Worm (Caenorhabditis elegans) whole organism, L1 larva: ENCODE results near the gene srbc-59.

ENCODE experiments used
- lin-39 ChIP-seq: fragments of 150-350 bp; optimal IDR thresholded peaks from 2 replicates; lab custom pipeline; 2014; ENCODE audit warnings: missing biosample characterization, missing genetic modification reagents, missing genetic modification characterization
- mab-9 ChIP-seq: fragments of 200-800 bp; sonication (Bioruptor generic); IDR thresholded peaks from 2 replicates; pipeline ENCODE4 v1.3.6; 2022; ENCODE audit warnings: missing genetic modification reagents, missing genetic modification characterization, missing compliant biosample characterization
- mdl-1 ChIP-seq, 2 experiments: fragments of 150-350 bp; optimal IDR thresholded peaks; 2 replicates each; lab custom pipeline; 2014 to 2017; ENCODE audit warnings: missing biosample characterization in 2 of 2, missing genetic modification characterization in 2 of 2, inconsistent platforms in 1 of 2
- nhr-11 ChIP-seq: fragments of 150-350 bp; optimal IDR thresholded peaks from 2 replicates; lab custom pipeline; 2014; ENCODE audit warnings: missing biosample characterization, missing genetic modification characterization
- nhr-28 ChIP-seq: fragments of 150-350 bp; optimal IDR thresholded peaks from 2 replicates; lab custom pipeline; 2014; ENCODE audit warnings: missing biosample characterization, missing genetic modification characterization
- nhr-77 ChIP-seq: fragments of 150-350 bp; optimal IDR thresholded peaks from 2 replicates; lab custom pipeline; 2014; ENCODE audit warnings: missing biosample characterization, missing genetic modification characterization
- snpc-4 ChIP-seq: fragments of 150-350 bp; optimal IDR thresholded peaks from 2 replicates; lab custom pipeline; 2014; ENCODE audit warnings: missing biosample characterization, missing genetic modification characterization
- vab-15 ChIP-seq: sonication (generic microtip); optimal IDR thresholded peaks from 2 replicates; lab custom pipeline; 2017; ENCODE audit warnings: missing genotype, mild to moderate bottlenecking, missing genetic modification characterization, missing compliant biosample characterization
- ztf-11 ChIP-seq, 2 experiments: sonication (generic microtip); optimal IDR thresholded peaks; 2 replicates each; lab custom pipeline; 2016 to 2017; ENCODE audit warnings: missing genetic modification characterization in 2 of 2, missing biosample characterization in 1 of 2, missing compliant biosample characterization in 1 of 2

DNA sequence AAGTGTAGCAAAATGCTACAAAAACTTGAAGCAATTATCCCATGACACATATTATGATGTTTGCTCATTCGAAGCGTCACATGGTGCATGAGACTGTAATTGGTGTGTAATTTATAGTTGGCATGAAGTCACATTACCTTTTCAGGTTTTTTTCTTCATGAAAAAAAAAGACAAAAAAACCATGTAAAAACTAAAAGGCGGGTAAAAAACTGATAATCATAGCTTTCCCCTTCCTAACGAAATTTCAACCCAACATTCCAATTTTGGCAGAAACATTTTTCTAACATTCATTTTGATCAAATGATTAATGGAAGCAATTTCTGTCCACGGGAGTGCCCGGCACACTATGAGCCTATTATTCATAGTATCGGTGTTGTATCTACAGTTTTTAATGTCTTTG, 30.4 kb upstream of the srbc-59 start, which contains the start of gene sri-4:
- TF ChIP-seq mdl-1 (tag; optimal IDR thresholded peaks at IDR 0.05; lab: Kevin White, UChicago) (no peak), ztf-11 (tag; optimal IDR thresholded peaks at IDR 0.05; lab: Kevin White, UChicago) (no peak), vab-15 (no peak), nhr-28 (tag; lab: Kevin White, UChicago) (no peak), nhr-11 (no peak), snpc-4 (tag; lab: Kevin White, UChicago) (no peak), lin-39 (tag; lab: Kevin White, UChicago) (no peak), mab-9 (GFP tag; lab: Robert Waterston, UW) (no peak), nhr-77 (tag; lab: Kevin White, UChicago) (no peak)
